Fruit fly (Drosophila melanogaster) whole organism, pupa: ENCODE data around the gene CG12723.
A peak's percentile ranks its signal among the peaks of the same experiment; 100 is the strongest.

ENCODE experiments used
- CG10348 ChIP-seq: fragments of 200-800 bp; sonication (Bioruptor generic); IDR thresholded peaks from 2 replicates; pipeline ENCODE4 v1.3.6; 2022; ENCODE audit warnings: missing biosample characterization, missing genetic modification characterization
- CG12605 ChIP-seq: fragments of 200-800 bp; sonication (Bioruptor generic); IDR thresholded peaks from 2 replicates; pipeline ENCODE4 v1.3.6; 2022; ENCODE audit warnings: missing biosample characterization, missing genetic modification characterization
- CG13204 ChIP-seq: fragments of 200-800 bp; sonication (Bioruptor generic); optimal IDR thresholded peaks from 2 replicates; lab custom pipeline; 2018; ENCODE audit warnings: missing biosample characterization, mild to moderate bottlenecking, missing genetic modification characterization, moderate library complexity
- CG14655 ChIP-seq: fragments of 200-800 bp; sonication (Bioruptor generic); optimal IDR thresholded peaks from 3 replicates; lab custom pipeline; 2017; ENCODE audit warnings: mild to moderate bottlenecking, missing biosample characterization, missing genetic modification reagents, missing genetic modification characterization
- CG15710 ChIP-seq: fragments of 200-800 bp; sonication (Bioruptor generic); optimal IDR thresholded peaks from 2 replicates; lab custom pipeline; 2018; ENCODE audit warnings: missing biosample characterization, mild to moderate bottlenecking, missing genetic modification characterization, moderate library complexity
- CG17806 ChIP-seq: fragments of 200-800 bp; sonication (Bioruptor generic); optimal IDR thresholded peaks from 2 replicates; lab custom pipeline; 2018; ENCODE audit warnings: missing biosample characterization, mild to moderate bottlenecking, missing genetic modification characterization, moderate library complexity
- CG32121 ChIP-seq: fragments of 200-800 bp; sonication (Bioruptor generic); IDR thresholded peaks from 2 replicates; pipeline ENCODE4 v1.3.6; 2022; ENCODE audit warnings: missing biosample characterization, missing genetic modification characterization
- CG34367 ChIP-seq: fragments of 200-800 bp; sonication (Bioruptor generic); optimal IDR thresholded peaks from 2 replicates; lab custom pipeline; 2018; ENCODE audit warnings: missing biosample characterization, mild to moderate bottlenecking, missing genetic modification characterization
- CG4496 ChIP-seq: fragments of 200-800 bp; sonication (Bioruptor generic); IDR thresholded peaks from 3 replicates; pipeline ENCODE4 v1.3.6; 2022; ENCODE audit warnings: missing biosample characterization, missing genetic modification characterization
- CG8159 ChIP-seq: fragments of 200-800 bp; sonication (Bioruptor generic); optimal IDR thresholded peaks from 3 replicates; lab custom pipeline; 2018; ENCODE audit warnings: missing biosample characterization, mild to moderate bottlenecking, missing genetic modification characterization, moderate library complexity
- CG8301 ChIP-seq: fragments of 200-800 bp; sonication (Bioruptor generic); optimal IDR thresholded peaks from 2 replicates; lab custom pipeline; 2018; ENCODE audit warnings: missing biosample characterization, mild to moderate bottlenecking, missing genetic modification characterization
- CG9948 ChIP-seq: fragments of 200-800 bp; sonication (Bioruptor generic); optimal IDR thresholded peaks from 2 replicates; lab custom pipeline; 2018; ENCODE audit warnings: missing biosample characterization, mild to moderate bottlenecking, missing genetic modification characterization, moderate library complexity
- D1 ChIP-seq: fragments of 200-800 bp; sonication (Bioruptor generic); optimal IDR thresholded peaks from 2 replicates; lab custom pipeline; 2018; ENCODE audit warnings: missing biosample characterization, mild to moderate bottlenecking, missing genetic modification characterization, moderate library complexity
- EcR ChIP-seq: fragments of 200-800 bp; sonication (Bioruptor generic); optimal IDR thresholded peaks from 3 replicates; lab custom pipeline; 2019; ENCODE audit warnings: missing biosample characterization, missing genetic modification characterization, mild to moderate bottlenecking, moderate library complexity, missing genetic modification reagents
- Ets98B ChIP-seq: fragments of 200-800 bp; sonication (Bioruptor generic); IDR thresholded peaks from 2 replicates; pipeline ENCODE4 v1.3.6; 2022; ENCODE audit warnings: missing biosample characterization, missing genetic modification characterization
- Pif1A ChIP-seq: fragments of 200-800 bp; sonication (Bioruptor generic); optimal IDR thresholded peaks from 3 replicates; lab custom pipeline; 2016; ENCODE audit warnings: missing biosample characterization, missing genetic modification characterization
- Pif1B ChIP-seq: fragments of 200-800 bp; sonication (Bioruptor generic); optimal IDR thresholded peaks from 3 replicates; lab custom pipeline; 2016; ENCODE audit warnings: missing biosample characterization, missing genetic modification characterization
- Snoo ChIP-seq: fragments of 200-800 bp; sonication (Bioruptor generic); optimal IDR thresholded peaks from 3 replicates; lab custom pipeline; 2017; ENCODE audit warnings: missing biosample characterization, mild to moderate bottlenecking, missing genetic modification characterization, inconsistent platforms
- fd96Ca ChIP-seq: fragments of 200-800 bp; sonication (Bioruptor generic); IDR thresholded peaks from 3 replicates; pipeline ENCODE4 v1.3.6; 2022; ENCODE audit warnings: missing biosample characterization, missing genetic modification characterization
- gl ChIP-seq: fragments of 200-800 bp; sonication (Bioruptor generic); optimal IDR thresholded peaks from 2 replicates; lab custom pipeline; 2018; ENCODE audit warnings: missing biosample characterization, mild to moderate bottlenecking, missing genetic modification characterization
- rn ChIP-seq: fragments of 200-800 bp; sonication (Bioruptor generic); IDR thresholded peaks from 2 replicates; pipeline ENCODE4 v1.3.6; 2022; ENCODE audit warnings: missing biosample characterization, missing genetic modification characterization

Gene CG12723

dm6 chrX:13177720-13178119 is 14.0 kb downstream of the CG12723 start, which contains the start of gene CG32640:
Gene CG32640, plus strand, starts transcription at chrX:13178005.
- TF ChIP-seq CG4496 (GFP tag; lab: Robert Waterston, UW) (peak; percentile 46; the same call in 1 of the 3 replicates), CG12605 (GFP tag; lab: Robert Waterston, UW) (0 out of 2 replicates have a peak, but pooled peaks have one; percentile 10)

- TF ChIP-seq Pif1A (GFP tag; lab: Kevin White, UChicago) (no peak), CG9948 (tag; lab: Kevin White, UChicago) (no peak), CG4496 (GFP tag; lab: Robert Waterston, UW) (no peak), Snoo (tag; lab: Kevin White, UChicago) (no peak), CG8301 (no peak), CG10348 (GFP tag; lab: Robert Waterston, UW) (no peak), CG8159 (tag; lab: Kevin White, UChicago) (no peak), Pif1B (no peak), Ets98B (GFP tag; lab: Robert Waterston, UW) (no peak), CG32121 (GFP tag; lab: Robert Waterston, UW) (no peak)
These were observed 18.8 kb downstream of the CG12723 start for dm6 chrX:13172865-13173264.

dm6 chrX:13159481-13159880 is 32.2 kb downstream of the CG12723 start, which contains the start of the genes Bap60 and CG12096:
Gene Bap60, minus strand, starts transcription at chrX:13159508.
Gene CG12096, plus strand, starts transcription at chrX:13159604.
- TF ChIP-seq gl (tag; lab: Kevin White, UChicago) (peak; percentile 10), D1 (tag; lab: Kevin White, UChicago) (no peak), CG9948 (tag; lab: Kevin White, UChicago) (peak; percentile 43), Pif1B (no peak), EcR (no peak), CG14655 (GFP tag; lab: Kevin White, UChicago) (no peak), Snoo (tag; lab: Kevin White, UChicago) (peak; percentile 51), Ets98B (GFP tag; lab: Robert Waterston, UW) (no peak), rn (GFP tag; lab: Robert Waterston, UW) (no peak), CG8159 (tag; lab: Kevin White, UChicago) (peak; percentile 68), fd96Ca (peak; percentile 77; the same call in 2 of the 3 replicates), CG4496 (GFP tag; lab: Robert Waterston, UW) (peak; percentile 73; the same call in 2 of the 3 replicates), Pif1A (GFP tag; lab: Kevin White, UChicago) (no peak), CG15710 (peak; percentile 75), CG32121 (GFP tag; lab: Robert Waterston, UW) (0 out of 2 replicates have a peak, but pooled peaks have one; percentile 16), CG10348 (GFP tag; lab: Robert Waterston, UW) (no peak), CG17806 (tag; lab: Kevin White, UChicago) (peak; percentile 53), CG34367 (tag; lab: Kevin White, UChicago) (peak; percentile 54)

dm6 chrX:13154783-13155182 is 36.9 kb downstream of the CG12723 start, which contains the start of the genes CG4318 and CG4332:
Gene CG4318, minus strand, starts transcription at chrX:13154924.
Gene CG4332, plus strand, starts transcription at chrX:13155038.
- peak; percentile 2 for TF ChIP-seq EcR
- TF ChIP-seq Pif1B, result no peak
- TF ChIP-seq, all 21 proteins: peak for 1

dm6 chrX:13149083-13149482 is 42.6 kb downstream of the CG12723 start:
- TF ChIP-seq CG14655 (GFP tag; lab: Kevin White, UChicago), result no peak
- TF ChIP-seq CG8159 (tag; lab: Kevin White, UChicago), result no peak
- no peak for TF ChIP-seq D1 (tag; lab: Kevin White, UChicago)
- no peak for TF ChIP-seq Pif1A (GFP tag; lab: Kevin White, UChicago)
- 0 out of 2 replicates have a peak, but pooled peaks have one; percentile 34 for TF ChIP-seq CG12605 (GFP tag; lab: Robert Waterston, UW)
- TF ChIP-seq CG15710, result no peak
- TF ChIP-seq fd96Ca, result no peak
- no peak for TF ChIP-seq CG13204 (GFP tag; lab: Kevin White, UChicago)
- TF ChIP-seq EcR, result no peak
- TF ChIP-seq CG34367 (tag; lab: Kevin White, UChicago), result no peak
- TF ChIP-seq CG32121 (GFP tag; lab: Robert Waterston, UW), result no peak
- TF ChIP-seq CG8301, result no peak
- no peak for TF ChIP-seq Snoo (tag; lab: Kevin White, UChicago)
- TF ChIP-seq Ets98B (GFP tag; lab: Robert Waterston, UW), result peak; percentile 33; the same call in 1 of the 2 replicates
- peak; percentile 28; the same call in 1 of the 3 replicates for TF ChIP-seq CG4496 (GFP tag; lab: Robert Waterston, UW)
- TF ChIP-seq Pif1B, result no peak

dm6 chrX:13145858-13146257 is 45.8 kb downstream of the CG12723 start:
- TF ChIP-seq CG34367 (tag; lab: Kevin White, UChicago), result no peak
- no peak for TF ChIP-seq CG14655 (GFP tag; lab: Kevin White, UChicago)
- TF ChIP-seq CG13204 (GFP tag; lab: Kevin White, UChicago), result no peak
- TF ChIP-seq D1 (tag; lab: Kevin White, UChicago), result no peak
- no peak for TF ChIP-seq CG15710
- no peak for TF ChIP-seq CG12605 (GFP tag; lab: Robert Waterston, UW)
- TF ChIP-seq fd96Ca, result no peak
- no peak for TF ChIP-seq Pif1A (GFP tag; lab: Kevin White, UChicago)
- TF ChIP-seq CG8301, result no peak
- no peak for TF ChIP-seq EcR
- TF ChIP-seq CG10348 (GFP tag; lab: Robert Waterston, UW), result no peak
- TF ChIP-seq Ets98B (GFP tag; lab: Robert Waterston, UW), result no peak
- no peak for TF ChIP-seq CG9948 (tag; lab: Kevin White, UChicago)
- no peak for TF ChIP-seq CG8159 (tag; lab: Kevin White, UChicago)
